Worm (Caenorhabditis elegans) whole organism, midembryonic: ENCODE results near the gene F48G7.12.

ENCODE experiments used
- T22C8.4 ChIP-seq: fragments of 200-800 bp; sonication (Bioruptor generic); IDR thresholded peaks from 2 replicates; pipeline ENCODE4 v1.3.6; 2022; ENCODE audit warnings: missing genetic modification characterization, missing compliant biosample characterization
- cog-1 ChIP-seq: sonication (generic microtip); optimal IDR thresholded peaks from 2 replicates; lab custom pipeline; 2016; ENCODE audit warnings: missing genetic modification characterization, missing compliant biosample characterization
- flt-1 ChIP-seq: fragments of 200-800 bp; sonication (Bioruptor generic); IDR thresholded peaks from 2 replicates; pipeline ENCODE4 v1.3.6; 2022; ENCODE audit warnings: missing genetic modification characterization, missing compliant biosample characterization
- klf-2 ChIP-seq: fragments of 200-800 bp; sonication (Bioruptor generic); conservative IDR thresholded peaks from 2 replicates; pipeline ENCODE4 v1.3.6; 2022; ENCODE audit warnings: missing genetic modification reagents, missing genetic modification characterization, missing compliant biosample characterization
- med-1 ChIP-seq: sonication (generic microtip); optimal IDR thresholded peaks from 2 replicates; lab custom pipeline; 2017; ENCODE audit warnings: missing genetic modification characterization, mild to moderate bottlenecking, missing compliant biosample characterization, antibody characterized with exemption, missing genetic modification reagents; ENCODE audit not compliant: insufficient read depth
- ref-1 ChIP-seq: fragments of 200-800 bp; sonication (Bioruptor generic); conservative IDR thresholded peaks from 2 replicates; pipeline ENCODE4 v1.3.6; 2022; ENCODE audit warnings: missing genetic modification reagents, missing genetic modification characterization, missing compliant biosample characterization
- tab-1 ChIP-seq: fragments of 200-800 bp; sonication (Bioruptor generic); IDR thresholded peaks from 2 replicates; pipeline ENCODE4 v1.3.6; 2022; ENCODE audit warnings: missing genetic modification characterization, missing compliant biosample characterization
- ztf-23 ChIP-seq: fragments of 200-800 bp; sonication (Bioruptor generic); IDR thresholded peaks from 2 replicates; pipeline ENCODE4 v1.3.6; 2022; ENCODE audit warnings: missing genetic modification reagents, missing genetic modification characterization, missing compliant biosample characterization
- ztf-29 ChIP-seq: fragments of 200-800 bp; sonication (Bioruptor generic); IDR thresholded peaks from 2 replicates; pipeline ENCODE4 v1.3.6; 2022; ENCODE audit warnings: missing genetic modification reagents, missing genetic modification characterization, missing compliant biosample characterization

F48G7.12 gene

DNA sequence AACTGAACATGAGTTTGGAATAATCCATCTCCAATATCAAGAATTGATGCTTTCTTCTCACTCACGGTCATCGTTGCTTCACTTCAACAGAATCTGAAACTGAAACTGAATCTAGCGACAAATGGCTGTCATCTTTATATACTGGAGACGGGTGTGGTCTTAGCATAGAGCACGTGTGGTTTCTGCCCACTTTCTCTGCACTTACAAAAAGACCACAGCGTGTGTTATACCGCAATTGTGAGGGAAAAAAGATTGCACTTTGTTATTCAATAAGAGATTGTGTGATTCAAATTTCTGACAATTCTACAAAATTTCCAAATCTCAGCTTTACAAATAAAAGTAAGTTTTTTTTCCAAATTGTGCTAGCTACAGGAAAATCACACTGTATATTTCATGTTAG is at the start of gene F48G7.12:
F48G7.12 (minus strand) TSS at position 101 of the 400 bp plus-strand sequence.
- TF ChIP-seq tab-1: no peak
- no peak for TF ChIP-seq ref-1
- no peak for TF ChIP-seq med-1 (GFP tag; lab: Kevin White, UChicago)
- no peak for TF ChIP-seq cog-1 (tag; lab: Kevin White, UChicago)
- TF ChIP-seq ztf-23 (GFP tag; lab: Robert Waterston, UW): no peak
- TF ChIP-seq flt-1 (GFP tag; lab: Robert Waterston, UW): no peak

- no peak for TF ChIP-seq ztf-23 (GFP tag; lab: Robert Waterston, UW)
- TF ChIP-seq tab-1: no peak
- TF ChIP-seq T22C8.4 (GFP tag; lab: Robert Waterston, UW): no peak
- TF ChIP-seq ref-1: no peak
- no peak for TF ChIP-seq flt-1 (GFP tag; lab: Robert Waterston, UW)
Measured at ce11 chrV:694625-695024, 48.6 kb upstream of the F48G7.12 start, which contains the start of gene srj-53. Gene srj-53, minus strand, starts transcription at chrV:694725.

- no peak for TF ChIP-seq ztf-23 (GFP tag; lab: Robert Waterston, UW)
- no peak for TF ChIP-seq med-1 (GFP tag; lab: Kevin White, UChicago)
- TF ChIP-seq tab-1: no peak
- no peak for TF ChIP-seq ref-1
- TF ChIP-seq klf-2 (GFP tag; lab: Robert Waterston, UW): no peak
- TF ChIP-seq ztf-29 (GFP tag; lab: Robert Waterston, UW): no peak
- TF ChIP-seq T22C8.4 (GFP tag; lab: Robert Waterston, UW): no peak
- TF ChIP-seq cog-1 (tag; lab: Kevin White, UChicago): no peak
- no peak for TF ChIP-seq flt-1 (GFP tag; lab: Robert Waterston, UW)
Measured at ce11 chrV:692720-693422, 46.8 kb upstream of the F48G7.12 start, which contains the start of gene srx-4. Gene srx-4, minus strand, starts transcription at chrV:692770.

DNA sequence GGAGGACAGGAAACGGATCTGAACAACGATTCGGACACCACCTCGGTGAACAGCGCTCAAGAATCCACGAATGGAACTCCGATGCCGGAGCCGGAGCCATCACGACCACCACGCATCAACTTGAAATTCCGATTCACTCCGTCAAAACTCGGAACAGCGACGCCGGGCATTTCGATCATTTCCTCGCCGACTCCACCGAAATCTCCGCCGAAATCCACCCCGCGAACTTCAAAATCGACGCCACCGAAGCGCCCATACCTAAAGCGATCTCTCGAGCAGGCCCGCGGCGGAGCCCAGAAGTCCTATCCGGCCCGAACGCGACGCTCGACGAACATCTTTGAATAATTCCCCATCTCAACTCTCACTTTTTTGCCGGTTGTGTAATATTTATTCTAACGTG is 43.5 kb upstream of the F48G7.12 start:
- no peak for TF ChIP-seq ref-1
- TF ChIP-seq klf-2 (GFP tag; lab: Robert Waterston, UW): no peak
- TF ChIP-seq ztf-23 (GFP tag; lab: Robert Waterston, UW): no peak

- TF ChIP-seq ref-1 (no peak), T22C8.4 (GFP tag; lab: Robert Waterston, UW) (no peak), klf-2 (GFP tag; lab: Robert Waterston, UW) (no peak), flt-1 (GFP tag; lab: Robert Waterston, UW) (no peak), cog-1 (tag; lab: Kevin White, UChicago) (no peak), ztf-23 (GFP tag; lab: Robert Waterston, UW) (no peak), med-1 (GFP tag; lab: Kevin White, UChicago) (no peak), tab-1 (no peak), ztf-29 (GFP tag; lab: Robert Waterston, UW) (no peak)
Measured at ce11 chrV:687384-687783, 41.4 kb upstream of the F48G7.12 start, which contains the start of gene H25P19.1. Gene H25P19.1, plus strand, starts transcription at chrV:687684.

ce11 chrV:683858-684257 is 37.8 kb upstream of the F48G7.12 start, which contains the start of gene F31F4.1:
Gene F31F4.1, plus strand, starts transcription at chrV:684060.
- TF ChIP-seq med-1 (GFP tag; lab: Kevin White, UChicago): no peak
- no peak for TF ChIP-seq flt-1 (GFP tag; lab: Robert Waterston, UW)
- no peak for TF ChIP-seq T22C8.4 (GFP tag; lab: Robert Waterston, UW)
- no peak for TF ChIP-seq ztf-29 (GFP tag; lab: Robert Waterston, UW)
- TF ChIP-seq cog-1 (tag; lab: Kevin White, UChicago): no peak
- no peak for TF ChIP-seq ref-1
- no peak for TF ChIP-seq klf-2 (GFP tag; lab: Robert Waterston, UW)
- no peak for TF ChIP-seq tab-1
- no peak for TF ChIP-seq ztf-23 (GFP tag; lab: Robert Waterston, UW)

- TF ChIP-seq T22C8.4 (GFP tag; lab: Robert Waterston, UW) (no peak), ztf-23 (GFP tag; lab: Robert Waterston, UW) (no peak), flt-1 (GFP tag; lab: Robert Waterston, UW) (no peak), tab-1 (no peak), ztf-29 (GFP tag; lab: Robert Waterston, UW) (no peak), ref-1 (no peak), cog-1 (tag; lab: Kevin White, UChicago) (no peak), klf-2 (GFP tag; lab: Robert Waterston, UW) (no peak), med-1 (GFP tag; lab: Kevin White, UChicago) (no peak)
Measured at ce11 chrV:682031-682430, 36.0 kb upstream of the F48G7.12 start, which contains the start of gene srx-23. Gene srx-23, plus strand, starts transcription at chrV:682331.

DNA sequence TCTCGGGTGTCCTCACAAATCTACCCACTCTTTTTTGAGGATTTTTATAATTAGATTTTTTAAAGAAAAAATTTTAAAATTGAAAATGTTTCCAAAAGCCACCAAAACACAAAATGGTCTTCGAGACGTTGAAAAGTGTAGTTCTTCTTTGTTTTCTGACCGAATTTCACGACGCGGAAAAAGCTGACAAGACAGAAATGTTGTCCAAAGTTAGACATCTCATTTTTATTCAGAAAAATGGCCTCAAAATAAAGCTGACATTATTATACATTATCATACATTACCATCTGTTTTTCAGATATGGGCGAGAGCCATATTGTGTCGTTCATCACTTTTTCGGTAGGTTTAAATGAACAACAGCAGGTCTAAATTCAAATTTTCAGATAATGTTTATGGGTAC is 33.6 kb upstream of the F48G7.12 start, which contains the start of gene srx-22:
srx-22 (plus strand) TSS at position 301 of the 400 bp plus-strand sequence.
- TF ChIP-seq tab-1: no peak
- TF ChIP-seq ref-1: no peak
- no peak for TF ChIP-seq ztf-29 (GFP tag; lab: Robert Waterston, UW)
- no peak for TF ChIP-seq flt-1 (GFP tag; lab: Robert Waterston, UW)
- TF ChIP-seq ztf-23 (GFP tag; lab: Robert Waterston, UW): no peak
- no peak for TF ChIP-seq T22C8.4 (GFP tag; lab: Robert Waterston, UW)
- no peak for TF ChIP-seq med-1 (GFP tag; lab: Kevin White, UChicago)
- TF ChIP-seq cog-1 (tag; lab: Kevin White, UChicago): no peak
- TF ChIP-seq klf-2 (GFP tag; lab: Robert Waterston, UW): no peak

- TF ChIP-seq T22C8.4 (GFP tag; lab: Robert Waterston, UW): no peak
- TF ChIP-seq ztf-29 (GFP tag; lab: Robert Waterston, UW): no peak
- no peak for TF ChIP-seq klf-2 (GFP tag; lab: Robert Waterston, UW)
- TF ChIP-seq tab-1: no peak
- TF ChIP-seq cog-1 (tag; lab: Kevin White, UChicago): no peak
- no peak for TF ChIP-seq ztf-23 (GFP tag; lab: Robert Waterston, UW)
- no peak for TF ChIP-seq med-1 (GFP tag; lab: Kevin White, UChicago)
- TF ChIP-seq flt-1 (GFP tag; lab: Robert Waterston, UW): no peak
- no peak for TF ChIP-seq ref-1
Measured at ce11 chrV:676550-677084, 30.6 kb upstream of the F48G7.12 start, which contains the start of the genes fbxa-72 and srx-21. Gene fbxa-72, minus strand, starts transcription at chrV:676753. Gene srx-21, plus strand, starts transcription at chrV:677034.
